Fruit fly (Drosophila melanogaster): Measurements from ENCODE around the gene CG4594.

Gene CG4594

dm6 chr2L:9947265-9947664 is 27.3 kb downstream of the CG4594 start, which contains the start of gene CG5853:
TSS of gene CG5853 (minus strand) at chr2L:9947648.
- TF ChIP-seq CG17801 (GFP tag; optimal IDR thresholded peaks at IDR 0.05; ENCODE audit: partially characterized antibody), result peak; percentile 66

dm6 chr2L:9947738-9948519 is 28.0 kb downstream of the CG4594 start:
- no peak for TF ChIP-seq CG17801 (GFP tag; optimal IDR thresholded peaks at IDR 0.05; ENCODE audit: partially characterized antibody)

- no peak for TF ChIP-seq CG17801 (GFP tag; optimal IDR thresholded peaks at IDR 0.05; ENCODE audit: partially characterized antibody)
These were observed 28.5 kb downstream of the CG4594 start for dm6 chr2L:9948520-9948858.

DNA sequence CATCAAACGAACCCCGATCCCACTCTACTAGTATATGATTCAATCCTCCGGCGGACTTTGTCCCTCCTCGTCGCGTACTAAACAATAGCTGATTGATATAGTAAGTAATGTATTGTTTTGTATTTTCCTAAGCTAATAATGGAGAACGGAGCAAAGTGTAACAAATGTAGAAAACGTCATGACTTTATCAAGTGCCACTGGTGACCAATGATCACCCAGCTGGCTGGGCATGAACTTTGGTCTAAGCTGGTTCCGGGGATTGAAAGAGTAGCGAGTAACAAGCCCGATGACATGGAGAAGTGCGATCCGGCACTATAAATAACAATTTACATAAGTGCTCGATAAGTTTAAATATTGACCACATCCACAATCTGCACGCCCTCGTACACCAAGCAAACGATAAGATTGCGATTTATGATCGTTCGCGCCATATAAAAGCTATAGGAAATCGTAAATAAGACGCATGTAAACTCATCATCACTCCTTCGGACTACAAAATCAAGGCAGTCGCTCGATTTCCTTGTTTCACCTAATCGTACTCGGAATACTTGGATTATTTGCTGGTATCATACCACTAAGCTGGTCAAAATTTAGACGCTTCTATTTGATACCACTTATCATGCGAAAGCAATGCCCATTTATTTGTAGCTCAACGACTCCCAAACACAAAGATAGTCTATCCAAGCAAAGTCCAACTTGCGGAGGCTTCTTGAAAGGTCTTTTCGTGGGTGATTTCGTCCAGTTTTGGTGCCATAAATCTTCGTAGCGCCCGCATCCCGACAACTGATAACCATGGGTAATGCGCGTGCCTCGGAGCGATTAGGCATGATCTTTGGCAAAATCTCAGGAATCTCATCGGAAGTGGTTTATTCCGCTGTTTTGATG is 29.5 kb downstream of the CG4594 start:
- TF ChIP-seq CG17801 (GFP tag; optimal IDR thresholded peaks at IDR 0.05; ENCODE audit: partially characterized antibody), result no peak

DNA sequence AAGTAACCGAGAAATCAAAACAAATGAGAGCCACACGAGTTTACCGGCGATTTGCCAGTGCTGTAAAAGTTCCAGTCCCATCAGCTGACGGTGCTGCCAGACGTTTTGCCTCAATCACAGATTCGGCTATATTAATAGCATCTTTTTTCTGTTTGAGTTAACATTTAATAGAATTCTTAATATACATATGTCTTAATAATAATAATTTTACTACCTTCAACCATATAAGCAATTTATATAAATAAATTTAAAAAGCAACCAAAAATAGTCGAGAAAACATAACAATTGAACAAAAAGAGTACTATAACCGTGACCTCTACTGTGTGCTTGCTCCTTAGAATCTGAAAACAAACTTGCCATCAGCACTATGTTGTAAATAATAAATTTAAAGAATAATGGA is 34.2 kb downstream of the CG4594 start, which contains the start of the genes CG13126 and CG4709:
TSS of gene CG13126 (minus strand) at position 63 of the 400 bp plus-strand sequence.
TSS of gene CG4709 (plus strand) at position 207 of the 400 bp plus-strand sequence.
- peak; percentile 94 for TF ChIP-seq CG17801 (GFP tag; optimal IDR thresholded peaks at IDR 0.05; ENCODE audit: partially characterized antibody)

dm6 chr2L:9954696-9955095 is 34.7 kb downstream of the CG4594 start:
- no peak for TF ChIP-seq CG17801 (GFP tag; optimal IDR thresholded peaks at IDR 0.05; ENCODE audit: partially characterized antibody)

DNA sequence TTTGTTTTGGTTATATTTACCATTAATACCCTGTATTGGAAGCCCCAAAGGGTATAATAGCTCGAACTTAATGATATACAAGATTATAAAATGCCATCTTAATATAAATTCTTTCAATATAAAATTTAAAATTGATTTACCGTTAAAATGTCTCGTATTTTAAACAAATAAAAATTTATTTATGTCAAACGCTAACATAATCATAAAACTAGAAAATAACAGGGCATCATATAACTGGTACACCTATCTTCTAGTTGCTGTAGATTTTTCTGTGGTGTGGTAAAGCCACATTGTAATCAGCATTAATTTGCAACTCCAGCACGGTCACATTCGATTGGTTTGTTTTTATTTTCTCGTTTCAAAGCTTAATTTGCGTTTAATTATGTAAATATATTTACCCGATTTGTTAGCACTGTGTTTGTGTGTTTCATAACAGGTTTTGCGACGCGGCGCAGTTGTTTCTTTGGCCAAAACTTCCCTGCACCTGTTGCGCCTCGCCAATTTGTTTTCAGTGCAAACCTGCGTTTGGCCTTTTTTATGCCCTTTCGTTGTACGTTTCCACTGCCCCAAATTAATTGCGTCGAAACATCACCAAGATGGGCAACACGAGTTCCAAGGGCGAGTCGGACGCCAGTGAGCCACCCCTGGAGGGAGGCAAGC is 37.2 kb downstream of the CG4594 start, which contains the start of the genes CG4658 and CG5846:
TSS of gene CG4658 (plus strand) at position 140 of the 660 bp plus-strand sequence.
TSS of gene CG5846 (minus strand) at position 245 of the 660 bp plus-strand sequence.
- TF ChIP-seq CG17801 (GFP tag; optimal IDR thresholded peaks at IDR 0.05; ENCODE audit: partially characterized antibody), result peak; percentile 96

DNA sequence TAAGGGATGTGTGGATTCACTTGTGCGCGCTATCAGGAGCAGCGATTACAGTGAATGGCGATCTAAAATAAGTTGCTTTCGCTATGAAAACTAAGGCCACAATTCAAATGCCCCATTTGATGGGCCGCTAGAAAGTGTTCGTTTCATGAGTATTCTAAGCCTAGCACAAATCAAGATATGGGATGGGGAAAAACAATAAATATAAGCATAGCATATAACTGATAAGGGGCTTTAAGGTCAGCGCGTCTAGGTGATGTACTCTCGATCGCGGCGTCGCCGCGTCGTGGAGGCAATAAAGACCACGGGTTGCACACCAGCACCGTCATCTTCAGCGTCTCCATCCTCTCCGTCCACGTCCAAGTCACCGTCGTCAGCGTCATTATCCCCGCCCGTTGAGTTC is 40.8 kb downstream of the CG4594 start:
- TF ChIP-seq CG17801 (GFP tag; optimal IDR thresholded peaks at IDR 0.05; ENCODE audit: partially characterized antibody), result no peak

DNA sequence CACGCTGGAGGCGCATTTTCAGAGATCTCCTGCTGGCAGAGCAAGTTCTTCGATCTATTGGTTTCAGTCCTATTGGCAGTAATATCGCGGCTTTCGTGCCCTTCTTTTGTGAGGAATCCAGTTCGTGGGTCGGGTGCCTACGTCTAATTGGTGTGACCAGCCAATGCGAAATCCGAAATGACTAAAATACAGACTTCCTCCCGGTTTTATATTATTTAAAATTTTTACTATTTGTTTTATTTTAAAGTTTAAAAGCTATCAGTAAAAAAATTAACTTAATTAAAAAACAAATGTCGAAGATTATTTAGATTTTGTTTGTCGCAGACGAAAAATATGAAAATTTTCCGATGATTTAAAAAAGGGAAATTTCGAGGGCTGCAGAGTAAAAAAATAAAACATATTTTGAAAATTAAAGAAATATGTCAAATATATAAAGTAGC is 43.7 kb downstream of the CG4594 start, which contains the start of gene CG5850:
TSS of gene CG5850 (minus strand) at position 347 of the 440 bp plus-strand sequence.
- peak; percentile 18 for TF ChIP-seq CG17801 (GFP tag; optimal IDR thresholded peaks at IDR 0.05; ENCODE audit: partially characterized antibody)

DNA sequence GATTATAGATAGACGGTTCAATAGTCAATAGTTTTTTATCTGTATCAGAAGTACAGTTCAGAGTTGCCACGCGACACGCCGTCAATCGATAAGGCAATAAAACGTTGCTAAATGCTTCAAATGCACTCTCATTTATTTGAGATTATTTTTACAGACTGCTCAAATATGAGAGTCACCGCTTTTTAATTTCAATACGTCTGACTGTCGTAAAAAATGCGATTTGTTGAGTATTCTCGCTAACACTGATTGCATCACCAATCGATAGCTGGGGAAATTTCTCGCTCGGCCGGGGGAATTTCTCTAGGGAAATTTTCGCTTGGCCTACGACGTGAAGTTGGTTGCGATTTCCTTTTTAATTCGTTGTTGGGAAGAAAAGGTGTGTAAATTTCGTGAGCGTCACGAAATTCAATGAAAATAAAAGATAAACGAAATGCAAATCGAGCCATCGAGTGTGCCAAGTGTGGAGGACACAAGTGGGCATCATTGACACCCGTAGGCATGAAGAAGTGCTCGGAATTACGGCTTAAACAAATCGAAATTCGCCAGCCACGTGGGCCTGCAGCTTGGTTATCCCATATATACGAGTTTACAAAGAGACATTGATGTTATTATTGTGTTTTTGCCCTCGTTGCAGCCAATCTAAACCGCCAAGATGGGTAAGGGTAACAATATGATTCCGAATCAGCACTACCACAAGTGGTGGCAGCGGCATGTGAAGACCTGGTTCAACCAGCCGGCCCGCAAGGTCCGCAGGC is 47.2 kb downstream of the CG4594 start, which contains the start of the genes Dref and RpL13:
TSS of gene Dref (minus strand) at position 247 of the 755 bp plus-strand sequence.
TSS of gene RpL13 (plus strand) at position 331 of the 755 bp plus-strand sequence.
- TF ChIP-seq CG17801 (GFP tag; optimal IDR thresholded peaks at IDR 0.05; ENCODE audit: partially characterized antibody), result peak; percentile 93

DNA sequence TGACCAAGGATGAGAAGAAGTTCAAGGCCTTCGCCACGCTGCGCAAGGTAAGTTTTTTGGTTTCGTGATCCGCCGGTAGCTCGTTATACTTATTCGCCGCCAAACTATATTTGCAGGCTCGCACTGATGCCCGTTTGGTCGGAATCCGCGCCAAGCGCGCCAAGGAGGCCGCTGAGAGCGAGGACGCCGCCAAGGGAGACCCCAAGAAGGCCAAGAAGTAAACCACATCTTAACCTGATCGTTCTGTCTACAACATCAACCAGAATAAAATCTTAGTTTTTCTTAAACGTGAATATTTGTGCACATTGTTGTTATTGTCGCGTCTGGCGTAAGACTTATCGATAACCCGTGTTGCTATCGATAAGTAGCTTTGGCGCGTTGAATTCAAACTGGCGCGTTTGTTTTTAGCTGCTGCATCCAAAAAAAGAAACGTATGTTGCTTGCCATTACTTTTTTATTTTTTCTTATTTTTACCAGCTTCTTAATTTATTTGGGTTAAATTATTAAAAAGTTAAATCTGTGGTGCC is 48.3 kb downstream of the CG4594 start:
- TF ChIP-seq CG17801 (GFP tag; optimal IDR thresholded peaks at IDR 0.05; ENCODE audit: partially characterized antibody), result no peak
